Worm (Caenorhabditis elegans) whole organism, late embryonic: Measurements from ENCODE around the gene clec-34.

ENCODE experiments used
- C38D4.7 ChIP-seq: fragments of 200-800 bp; sonication (Bioruptor generic); optimal IDR thresholded peaks from 2 replicates; lab custom pipeline; 2018; ENCODE audit warnings: mild to moderate bottlenecking, missing genetic modification characterization, moderate library complexity, missing compliant biosample characterization
- K02D7.2 ChIP-seq: sonication (generic microtip); optimal IDR thresholded peaks from 2 replicates; lab custom pipeline; 2017; ENCODE audit warnings: mild to moderate bottlenecking, missing genetic modification characterization, missing compliant biosample characterization
- T23F11.4 ChIP-seq: fragments of 200-800 bp; sonication (Bioruptor generic); optimal IDR thresholded peaks from 2 replicates; lab custom pipeline; 2018; ENCODE audit warnings: mild to moderate bottlenecking, missing genetic modification characterization, missing compliant biosample characterization
- ahr-1 ChIP-seq: sonication (generic microtip); optimal IDR thresholded peaks from 2 replicates; lab custom pipeline; 2016; ENCODE audit warnings: missing genetic modification characterization, missing compliant biosample characterization
- ama-1 ChIP-seq: fragments of 150-350 bp; optimal IDR thresholded peaks from 2 replicates; lab custom pipeline; 2014
- ceh-18 ChIP-seq: sonication (generic microtip); optimal IDR thresholded peaks from 2 replicates; lab custom pipeline; 2016; ENCODE audit warnings: missing genetic modification characterization, missing compliant biosample characterization
- ceh-19 ChIP-seq: fragments of 200-800 bp; sonication (Bioruptor generic); optimal IDR thresholded peaks from 2 replicates; lab custom pipeline; 2018; ENCODE audit warnings: mild to moderate bottlenecking, missing genetic modification characterization, missing compliant biosample characterization
- ceh-22 ChIP-seq: sonication (generic microtip); optimal IDR thresholded peaks from 2 replicates; lab custom pipeline; 2017; ENCODE audit warnings: missing biosample characterization, missing genetic modification characterization
- ceh-31 ChIP-seq: sonication (generic microtip); optimal IDR thresholded peaks from 2 replicates; lab custom pipeline; 2016; ENCODE audit warnings: missing genetic modification characterization, missing compliant biosample characterization
- ceh-34 ChIP-seq: sonication (generic microtip); optimal IDR thresholded peaks from 2 replicates; lab custom pipeline; 2016; ENCODE audit warnings: mild to moderate bottlenecking, missing genetic modification characterization, missing compliant biosample characterization
- ceh-48 ChIP-seq: sonication (generic microtip); optimal IDR thresholded peaks from 2 replicates; lab custom pipeline; 2016; ENCODE audit warnings: missing genetic modification characterization, inconsistent platforms, missing compliant biosample characterization
- ceh-6 ChIP-seq: fragments of 200-800 bp; sonication (Bioruptor generic); optimal IDR thresholded peaks from 2 replicates; lab custom pipeline; 2018; ENCODE audit warnings: mild to moderate bottlenecking, missing genetic modification characterization, missing compliant biosample characterization
- che-1 ChIP-seq: sonication (generic microtip); optimal IDR thresholded peaks from 2 replicates; lab custom pipeline; 2016; ENCODE audit warnings: mild to moderate bottlenecking, missing genetic modification characterization, missing compliant biosample characterization
- ets-4 ChIP-seq: sonication (generic microtip); optimal IDR thresholded peaks from 2 replicates; lab custom pipeline; 2016; ENCODE audit warnings: missing genetic modification characterization, missing compliant biosample characterization
- eyg-1 ChIP-seq: sonication (generic microtip); optimal IDR thresholded peaks from 2 replicates; lab custom pipeline; 2016; ENCODE audit warnings: missing genotype, missing genetic modification characterization, missing compliant biosample characterization
- fkh-10 ChIP-seq: fragments of 150-350 bp; optimal IDR thresholded peaks from 2 replicates; lab custom pipeline; 2014; ENCODE audit warnings: missing biosample characterization, missing genetic modification reagents, missing genetic modification characterization
- fkh-6 ChIP-seq: sonication (generic microtip); optimal IDR thresholded peaks from 2 replicates; lab custom pipeline; 2016; ENCODE audit warnings: missing genetic modification characterization, missing compliant biosample characterization
- hlh-13 ChIP-seq: fragments of 200-800 bp; sonication (Bioruptor generic); optimal IDR thresholded peaks from 2 replicates; lab custom pipeline; 2018; ENCODE audit warnings: mild to moderate bottlenecking, missing genetic modification characterization, missing compliant biosample characterization
- hlh-30 ChIP-seq: sonication (generic microtip); optimal IDR thresholded peaks from 2 replicates; lab custom pipeline; 2017; ENCODE audit warnings: antibody characterized with exemption, missing genetic modification characterization, missing compliant biosample characterization; ENCODE audit not compliant: insufficient read depth
- hlh-8 ChIP-seq: sonication (generic microtip); optimal IDR thresholded peaks from 2 replicates; lab custom pipeline; 2016; ENCODE audit warnings: missing genotype, missing genetic modification characterization, missing compliant biosample characterization
- lin-11 ChIP-seq: fragments of 200-800 bp; sonication (Bioruptor generic); optimal IDR thresholded peaks from 2 replicates; lab custom pipeline; 2018; ENCODE audit warnings: mild to moderate bottlenecking, missing genetic modification characterization, missing compliant biosample characterization
- mec-3 ChIP-seq: sonication (generic microtip); optimal IDR thresholded peaks from 2 replicates; lab custom pipeline; 2016; ENCODE audit warnings: borderline replicate concordance, missing genetic modification characterization, missing compliant biosample characterization
- nfya-1 ChIP-seq: sonication (generic microtip); optimal IDR thresholded peaks from 2 replicates; lab custom pipeline; 2017; ENCODE audit warnings: missing genetic modification characterization, mild to moderate bottlenecking, missing compliant biosample characterization, antibody characterized with exemption, moderate library complexity
- nhr-11 ChIP-seq: fragments of 150-350 bp; optimal IDR thresholded peaks from 2 replicates; lab custom pipeline; 2014; ENCODE audit warnings: missing biosample characterization, missing genetic modification characterization
- nhr-232 ChIP-seq: sonication (generic microtip); optimal IDR thresholded peaks from 2 replicates; lab custom pipeline; 2016; ENCODE audit warnings: missing genetic modification characterization, missing compliant biosample characterization
- pag-3 ChIP-seq: sonication (generic microtip); optimal IDR thresholded peaks from 2 replicates; lab custom pipeline; 2016; ENCODE audit warnings: missing compliant biosample characterization, missing genetic modification characterization, borderline replicate concordance
- pat-9 ChIP-seq: fragments of 200-800 bp; sonication (Bioruptor generic); optimal IDR thresholded peaks from 2 replicates; lab custom pipeline; 2018; ENCODE audit warnings: mild to moderate bottlenecking, missing genetic modification characterization, moderate library complexity, missing compliant biosample characterization
- pax-1 ChIP-seq: fragments of 150-350 bp; optimal IDR thresholded peaks from 2 replicates; lab custom pipeline; 2014; ENCODE audit warnings: missing biosample characterization, missing genetic modification characterization
- pha-2 ChIP-seq: sonication (generic microtip); optimal IDR thresholded peaks from 2 replicates; lab custom pipeline; 2017; ENCODE audit warnings: mild to moderate bottlenecking, missing genetic modification characterization, missing compliant biosample characterization
- pqm-1 ChIP-seq: sonication (generic microtip); optimal IDR thresholded peaks from 2 replicates; lab custom pipeline; 2016; ENCODE audit warnings: missing genetic modification characterization, missing compliant biosample characterization
- sox-4 ChIP-seq: sonication (generic microtip); optimal IDR thresholded peaks from 2 replicates; lab custom pipeline; 2017; ENCODE audit warnings: mild to moderate bottlenecking, missing genetic modification characterization, inconsistent platforms, missing compliant biosample characterization
- syd-9 ChIP-seq: sonication (generic microtip); optimal IDR thresholded peaks from 2 replicates; lab custom pipeline; 2016; ENCODE audit warnings: mild to moderate bottlenecking, missing genetic modification characterization, moderate library complexity, missing compliant biosample characterization
- tbx-2 ChIP-seq: sonication (generic microtip); optimal IDR thresholded peaks from 2 replicates; lab custom pipeline; 2016; ENCODE audit warnings: missing genetic modification characterization, missing compliant biosample characterization
- tbx-7 ChIP-seq: sonication (generic microtip); optimal IDR thresholded peaks from 2 replicates; lab custom pipeline; 2016; ENCODE audit warnings: missing genotype, missing genetic modification characterization, missing compliant biosample characterization
- unc-3 ChIP-seq, 2 experiments: fragments of 200-800 bp in 1 of 2; sonication (Bioruptor generic) in 1 of 2; sonication (generic microtip) in 1 of 2; conservative IDR thresholded peaks in 1 of 2; optimal IDR thresholded peaks in 1 of 2; 2 replicates each; pipeline versions ENCODE4 v1.3.6 to Lab custom; 2016 to 2022; ENCODE audit warnings: missing compliant biosample characterization in 2 of 2, missing genetic modification characterization in 2 of 2, missing genetic modification reagents in 1 of 2
- unc-55 ChIP-seq: sonication (generic microtip); optimal IDR thresholded peaks from 2 replicates; lab custom pipeline; 2017; ENCODE audit warnings: missing biosample characterization, missing genetic modification reagents, missing genetic modification characterization
- unc-86 ChIP-seq: sonication (generic microtip); optimal IDR thresholded peaks from 2 replicates; lab custom pipeline; 2016; ENCODE audit warnings: missing genetic modification characterization, missing compliant biosample characterization

clec-34 gene

DNA sequence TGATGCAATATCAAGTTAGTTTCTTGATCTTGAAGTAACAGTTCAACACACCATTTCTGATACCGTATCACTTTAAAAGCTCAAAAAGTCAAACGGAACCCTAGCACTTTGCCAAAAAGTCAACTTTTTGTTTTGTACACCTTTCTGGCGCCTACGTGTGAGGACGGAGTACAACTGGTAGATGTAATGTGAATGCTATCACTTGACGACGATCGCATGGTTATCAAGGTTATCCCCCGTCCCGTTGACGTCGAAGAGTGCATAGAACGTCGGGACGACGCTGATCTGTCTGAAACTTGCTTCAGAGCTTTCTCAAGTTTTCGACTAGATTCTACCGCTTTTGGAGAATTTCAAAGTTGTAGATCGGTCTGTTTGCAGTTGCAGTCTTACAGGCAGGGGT, 44.4 kb downstream of the clec-34 start:
- TF ChIP-seq ama-1 (lab: Kevin White, UChicago) (no peak), nhr-11 (tag; lab: Kevin White, UChicago) (no peak), ets-4 (tag; lab: Kevin White, UChicago) (no peak), ceh-6 (GFP tag; lab: Kevin White, UChicago) (no peak), pqm-1 (tag; lab: Kevin White, UChicago) (no peak), hlh-30 (no peak)

DNA sequence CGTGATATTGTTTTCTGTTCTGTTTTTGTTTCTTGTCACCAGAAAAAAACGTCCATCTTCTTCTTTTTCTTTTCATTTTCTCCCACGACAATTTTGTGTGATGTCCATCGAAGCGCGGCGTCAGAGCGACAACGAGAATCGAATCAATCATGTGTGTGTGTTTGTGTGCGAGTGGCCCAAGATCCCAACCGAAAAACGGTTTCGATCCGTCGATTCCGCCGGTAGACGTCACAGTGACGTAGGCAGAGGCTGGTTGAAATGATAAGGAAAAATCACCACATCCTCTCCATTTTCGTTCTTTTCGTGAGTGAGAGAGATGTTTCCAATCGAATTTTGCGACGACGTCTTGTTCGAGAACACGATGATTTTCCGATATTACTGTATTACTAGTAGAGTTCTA, 45.0 kb downstream of the clec-34 start:
- TF ChIP-seq hlh-8 (no peak), eyg-1 (tag; lab: Kevin White, UChicago) (no peak), unc-3 (GFP tag; conservative IDR thresholded peaks at IDR 0.05; lab: Robert Waterston, UW) (no peak), unc-3 (tag; optimal IDR thresholded peaks at IDR 0.05; lab: Kevin White, UChicago) (no peak), nhr-232 (tag; lab: Kevin White, UChicago) (no peak), T23F11.4 (no peak), mec-3 (no peak), ceh-48 (no peak), fkh-6 (tag; lab: Kevin White, UChicago) (no peak), ceh-22 (no peak), K02D7.2 (tag; lab: Kevin White, UChicago) (no peak), syd-9 (tag; lab: Kevin White, UChicago) (no peak), fkh-10 (GFP tag; lab: Kevin White, UChicago) (no peak), pax-1 (tag; lab: Kevin White, UChicago) (no peak), tbx-2 (tag; lab: Kevin White, UChicago) (no peak), lin-11 (no peak), sox-4 (tag; lab: Kevin White, UChicago) (no peak), unc-55 (GFP tag; lab: Kevin White, UChicago) (no peak), ceh-31 (tag; lab: Kevin White, UChicago) (no peak), pha-2 (tag; lab: Kevin White, UChicago) (no peak)

DNA sequence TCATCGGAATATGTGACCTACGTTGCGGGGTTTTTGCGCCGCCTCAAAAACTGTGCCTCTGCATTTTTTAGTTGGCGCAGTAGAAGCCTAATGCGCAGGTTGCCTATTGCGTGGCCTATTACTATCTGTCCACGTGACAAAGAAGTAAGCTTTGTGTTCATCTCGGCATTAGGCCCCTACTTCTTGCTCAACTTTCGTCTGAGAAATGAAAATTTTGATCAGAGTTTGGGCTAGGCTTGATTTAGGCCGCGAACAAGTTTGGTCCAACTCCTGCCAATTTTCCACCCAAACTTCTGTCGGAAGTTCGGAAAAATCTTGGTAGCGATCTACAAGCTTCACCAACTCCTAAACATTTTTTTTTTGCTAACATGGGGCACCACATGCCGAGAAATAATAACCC, 46.4 kb downstream of the clec-34 start:
- TF ChIP-seq T23F11.4 (no peak), unc-86 (no peak), K02D7.2 (tag; lab: Kevin White, UChicago) (no peak), ceh-19 (GFP tag; lab: Kevin White, UChicago) (no peak), hlh-13 (GFP tag; lab: Kevin White, UChicago) (no peak), pag-3 (tag; lab: Kevin White, UChicago) (no peak)

ce11 chrV:16784806-16785205, 49.2 kb downstream of the clec-34 start:
- TF ChIP-seq pat-9 (no peak), C38D4.7 (no peak), ceh-22 (no peak), pqm-1 (tag; lab: Kevin White, UChicago) (no peak), ceh-34 (no peak), ceh-18 (tag; lab: Kevin White, UChicago) (no peak), nfya-1 (tag; lab: Kevin White, UChicago) (no peak), pha-2 (tag; lab: Kevin White, UChicago) (no peak), hlh-30 (no peak)

- TF ChIP-seq ceh-6 (GFP tag; lab: Kevin White, UChicago) (no peak), tbx-2 (tag; lab: Kevin White, UChicago) (no peak), unc-86 (no peak), fkh-10 (GFP tag; lab: Kevin White, UChicago) (no peak), ahr-1 (tag; lab: Kevin White, UChicago) (no peak), che-1 (tag; lab: Kevin White, UChicago) (no peak), nhr-11 (tag; lab: Kevin White, UChicago) (no peak), tbx-7 (tag; lab: Kevin White, UChicago) (no peak)
These were observed 50.4 kb downstream of the clec-34 start for ce11 chrV:16786012-16786411.
